Worm (Caenorhabditis elegans) whole organism, L3 larva: Measurements from ENCODE around the gene cho-1.

ENCODE experiments used
- R02D3.7 ChIP-seq: fragments of 150-350 bp; optimal IDR thresholded peaks from 2 replicates; lab custom pipeline; 2014; ENCODE audit warnings: missing biosample characterization, missing genetic modification characterization
- ZK546.5 ChIP-seq: sonication (generic microtip); optimal IDR thresholded peaks from 2 replicates; lab custom pipeline; 2017; ENCODE audit warnings: missing biosample characterization, missing genetic modification characterization
- aly-2 ChIP-seq: fragments of 150-350 bp; optimal IDR thresholded peaks from 2 replicates; lab custom pipeline; 2014; ENCODE audit warnings: missing biosample characterization, missing genetic modification characterization
- ama-1 ChIP-seq: fragments of 150-350 bp; optimal IDR thresholded peaks from 2 replicates; lab custom pipeline; 2018
- ceh-16 ChIP-seq: sonication (generic microtip); optimal IDR thresholded peaks from 2 replicates; lab custom pipeline; 2017; ENCODE audit warnings: missing biosample characterization, missing genetic modification characterization
- ceh-28 ChIP-seq: fragments of 150-350 bp; optimal IDR thresholded peaks from 2 replicates; lab custom pipeline; 2014; ENCODE audit warnings: missing biosample characterization, missing genetic modification reagents, missing genetic modification characterization
- ceh-9 ChIP-seq: sonication (generic microtip); optimal IDR thresholded peaks from 2 replicates; lab custom pipeline; 2018; ENCODE audit warnings: missing biosample characterization, missing genetic modification characterization
- daf-12 ChIP-seq: fragments of 150-350 bp; optimal IDR thresholded peaks from 2 replicates; lab custom pipeline; 2014; ENCODE audit warnings: missing biosample characterization, missing genetic modification reagents, missing genetic modification characterization
- elt-1 ChIP-seq: fragments of 150-350 bp; optimal IDR thresholded peaks from 2 replicates; lab custom pipeline; 2014; ENCODE audit warnings: missing biosample characterization, missing genetic modification characterization
- elt-2 ChIP-seq: sonication (generic microtip); optimal IDR thresholded peaks from 2 replicates; lab custom pipeline; 2016; ENCODE audit warnings: missing genetic modification reagents, mild to moderate bottlenecking, missing genetic modification characterization, missing compliant biosample characterization
- elt-3 ChIP-seq, 3 experiments: fragments of 150-350 bp in 1 of 3; sonication (generic microtip) in 2 of 3; optimal IDR thresholded peaks; 2 replicates in 2 of 3; 4 replicates in 1 of 3; lab custom pipeline; 2014 to 2017; ENCODE audit warnings: missing biosample characterization in 3 of 3, missing genetic modification characterization in 3 of 3
- eor-1 ChIP-seq, 2 experiments: fragments of 150-350 bp; optimal IDR thresholded peaks; 2 replicates each; lab custom pipeline; 2014 to 2018; ENCODE audit warnings: missing biosample characterization in 2 of 2, missing genetic modification characterization in 2 of 2
- fkh-10 ChIP-seq: sonication (generic microtip); optimal IDR thresholded peaks from 2 replicates; lab custom pipeline; 2017; ENCODE audit warnings: missing biosample characterization, missing genetic modification reagents, missing genetic modification characterization
- fos-1 ChIP-seq: fragments of 150-350 bp; optimal IDR thresholded peaks from 2 replicates; lab custom pipeline; 2014; ENCODE audit warnings: missing biosample characterization, missing genetic modification characterization
- hmg-11 ChIP-seq: sonication (generic microtip); optimal IDR thresholded peaks from 2 replicates; lab custom pipeline; 2016; ENCODE audit warnings: missing genetic modification characterization, missing compliant biosample characterization
- jun-1 ChIP-seq: fragments of 150-350 bp; optimal IDR thresholded peaks from 2 replicates; lab custom pipeline; 2014; ENCODE audit warnings: missing biosample characterization, missing genetic modification reagents, missing genetic modification characterization
- lin-15B ChIP-seq: fragments of 150-350 bp; optimal IDR thresholded peaks from 2 replicates; lab custom pipeline; 2014; ENCODE audit warnings: missing biosample characterization, missing genetic modification characterization
- lsy-12 ChIP-seq: sonication (generic microtip); optimal IDR thresholded peaks from 2 replicates; lab custom pipeline; 2016; ENCODE audit warnings: mild to moderate bottlenecking, missing genetic modification characterization, missing compliant biosample characterization
- mdl-1 ChIP-seq: fragments of 150-350 bp; optimal IDR thresholded peaks from 2 replicates; lab custom pipeline; 2014; ENCODE audit warnings: missing biosample characterization, missing genetic modification characterization
- nhr-11 ChIP-seq: fragments of 150-350 bp; optimal IDR thresholded peaks from 2 replicates; lab custom pipeline; 2014; ENCODE audit warnings: missing biosample characterization, missing genetic modification characterization
- nhr-12 ChIP-seq: fragments of 150-350 bp; optimal IDR thresholded peaks from 2 replicates; lab custom pipeline; 2014; ENCODE audit warnings: missing biosample characterization, missing genetic modification characterization
- nhr-23 ChIP-seq: fragments of 150-350 bp; optimal IDR thresholded peaks from 2 replicates; lab custom pipeline; 2014; ENCODE audit warnings: missing biosample characterization, missing genetic modification reagents, missing genetic modification characterization
- nhr-237 ChIP-seq: fragments of 150-350 bp; optimal IDR thresholded peaks from 2 replicates; lab custom pipeline; 2014; ENCODE audit warnings: missing biosample characterization, missing genetic modification characterization
- nhr-28 ChIP-seq: fragments of 150-350 bp; optimal IDR thresholded peaks from 2 replicates; lab custom pipeline; 2014; ENCODE audit warnings: missing biosample characterization, missing genetic modification characterization
- nhr-43 ChIP-seq: sonication (generic microtip); optimal IDR thresholded peaks from 2 replicates; lab custom pipeline; 2016; ENCODE audit warnings: mild to moderate bottlenecking, missing genetic modification characterization, missing compliant biosample characterization; ENCODE audit not compliant: poor library complexity, severe bottlenecking
- nhr-76 ChIP-seq: fragments of 150-350 bp; sonication (generic microtip); optimal IDR thresholded peaks from 5 replicates; lab custom pipeline; 2014; ENCODE audit warnings: missing biosample characterization, missing genetic modification characterization
- nhr-77 ChIP-seq: fragments of 150-350 bp; optimal IDR thresholded peaks from 2 replicates; lab custom pipeline; 2014; ENCODE audit warnings: missing biosample characterization, missing genetic modification characterization
- pha-4 ChIP-seq: fragments of 150-350 bp; optimal IDR thresholded peaks from 2 replicates; lab custom pipeline; 2014; ENCODE audit warnings: missing biosample characterization, missing genetic modification reagents, missing genetic modification characterization
- sea-2 ChIP-seq: fragments of 150-350 bp; sonication (generic microtip); optimal IDR thresholded peaks from 4 replicates; lab custom pipeline; 2014; ENCODE audit warnings: missing biosample characterization, missing genetic modification reagents, missing genetic modification characterization
- skn-1 ChIP-seq: fragments of 150-350 bp; optimal IDR thresholded peaks from 2 replicates; lab custom pipeline; 2014; ENCODE audit warnings: missing biosample characterization, missing genetic modification characterization
- snpc-4 ChIP-seq: fragments of 150-350 bp; optimal IDR thresholded peaks from 2 replicates; lab custom pipeline; 2014; ENCODE audit warnings: missing biosample characterization, missing genetic modification characterization
- tbx-2 ChIP-seq: sonication (generic microtip); optimal IDR thresholded peaks from 2 replicates; lab custom pipeline; 2016; ENCODE audit warnings: mild to moderate bottlenecking, missing genetic modification characterization, missing compliant biosample characterization
- unc-39 ChIP-seq: sonication (generic microtip); optimal IDR thresholded peaks from 4 replicates; lab custom pipeline; 2017; ENCODE audit warnings: missing biosample characterization, missing genetic modification characterization
- unc-62 ChIP-seq: fragments of 150-350 bp; sonication (generic microtip); optimal IDR thresholded peaks from 4 replicates; lab custom pipeline; 2014; ENCODE audit warnings: missing biosample characterization, missing genetic modification reagents, missing genetic modification characterization
- ztf-11 ChIP-seq: fragments of 150-350 bp; optimal IDR thresholded peaks from 2 replicates; lab custom pipeline; 2014; ENCODE audit warnings: missing biosample characterization, missing genetic modification characterization

Gene cho-1

DNA sequence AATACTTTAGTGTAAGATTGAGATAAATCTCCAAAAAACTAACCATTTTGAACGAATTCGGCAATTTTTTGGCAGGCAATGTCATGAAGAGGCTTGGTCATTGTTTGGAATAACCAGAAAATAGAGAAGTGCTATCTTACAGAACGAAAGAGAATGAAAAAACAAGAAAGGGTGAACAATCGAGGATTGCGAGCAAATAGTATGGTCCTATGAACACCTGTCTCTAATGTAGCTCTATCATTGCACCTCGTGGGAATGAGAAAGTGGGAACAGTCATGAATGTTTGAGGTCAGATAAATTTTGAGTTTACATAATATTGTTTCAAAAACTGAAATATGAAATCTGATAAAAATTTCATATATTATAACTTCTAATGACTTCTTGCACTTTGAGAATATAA lies 17.1 kb downstream of the cho-1 start, which contains the start of gene C48D1.1:
C48D1.1 (minus strand) TSS at position 101 of the 400 bp plus-strand sequence.
- no peak for TF ChIP-seq nhr-12 (tag; lab: Kevin White, UChicago)
- TF ChIP-seq sea-2 = no peak
- TF ChIP-seq nhr-77 = no peak

DNA sequence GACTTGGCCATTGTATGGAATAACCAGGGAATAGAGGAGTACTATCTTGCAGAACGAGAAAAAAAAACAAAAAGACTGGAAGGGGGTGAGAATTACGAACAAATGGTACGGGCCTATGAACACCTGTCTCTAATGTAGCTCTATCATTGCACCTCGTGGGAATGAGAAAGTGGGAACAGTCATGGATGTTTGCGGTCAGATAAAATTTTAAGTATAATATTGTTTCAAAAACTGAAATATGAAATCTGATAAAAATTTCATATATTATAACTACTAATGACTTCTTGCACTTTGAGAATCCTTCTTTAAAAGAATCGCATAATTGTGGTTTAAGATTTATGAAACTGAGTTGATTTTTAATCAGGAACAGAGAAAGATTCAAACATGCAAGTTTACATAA lies 21.1 kb downstream of the cho-1 start, which contains the start of gene F58D2.5:
F58D2.5 (minus strand) TSS at position 101 of the 400 bp plus-strand sequence.
- no peak for TF ChIP-seq R02D3.7
- no peak for TF ChIP-seq ceh-28 (tag; lab: Kevin White, UChicago)
- no peak for TF ChIP-seq nhr-43
- TF ChIP-seq nhr-237 (tag; lab: Kevin White, UChicago) = no peak
- no peak for TF ChIP-seq tbx-2
- no peak for TF ChIP-seq nhr-23 (tag; lab: Kevin White, UChicago)
- no peak for TF ChIP-seq fkh-10
- TF ChIP-seq ztf-11 (tag; lab: Kevin White, UChicago) = no peak
- no peak for TF ChIP-seq nhr-12 (tag; lab: Kevin White, UChicago)

DNA sequence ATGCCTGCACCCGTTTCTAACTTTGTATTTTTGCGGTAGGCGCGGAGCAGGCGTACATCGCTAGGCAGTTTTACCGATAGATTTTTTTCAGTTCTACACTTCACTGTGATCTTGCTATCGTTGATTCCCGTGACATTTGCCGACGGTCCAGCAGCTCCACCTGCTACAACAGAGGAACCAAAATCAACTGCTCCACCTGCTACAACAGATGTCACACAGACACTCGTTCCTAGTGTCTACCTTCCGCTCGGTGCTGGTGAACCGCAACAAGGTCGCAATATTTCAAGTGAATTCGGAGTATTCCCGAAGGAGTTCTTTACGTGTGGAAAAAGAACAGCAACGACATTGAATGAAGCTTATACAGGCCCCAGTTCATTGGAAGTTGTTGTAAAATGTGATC lies 24.3 kb downstream of the cho-1 start:
- TF ChIP-seq nhr-28 (tag; lab: Kevin White, UChicago) (no peak), unc-39 (tag; lab: Kevin White, UChicago) (no peak), hmg-11 (tag; lab: Kevin White, UChicago) (no peak), aly-2 (no peak), skn-1 (tag; lab: Kevin White, UChicago) (no peak), nhr-43 (no peak), eor-1 (tag; optimal IDR thresholded peaks at IDR 0.05; lab: Kevin White, UChicago) (no peak), lsy-12 (tag; lab: Kevin White, UChicago) (no peak), elt-1 (tag; lab: Kevin White, UChicago) (no peak), unc-62 (no peak), elt-3 (tag; optimal IDR thresholded peaks at IDR 0.05; lab: Kevin White, UChicago) (no peak), ama-1 (lab: Kevin White, UChicago) (no peak), nhr-237 (tag; lab: Kevin White, UChicago) (no peak), fos-1 (tag; lab: Kevin White, UChicago) (no peak), jun-1 (tag; lab: Kevin White, UChicago) (no peak), ztf-11 (tag; lab: Kevin White, UChicago) (no peak), ceh-16 (tag; lab: Kevin White, UChicago) (no peak)
- TF ChIP-seq, all 47 proteins: peak for 0

DNA sequence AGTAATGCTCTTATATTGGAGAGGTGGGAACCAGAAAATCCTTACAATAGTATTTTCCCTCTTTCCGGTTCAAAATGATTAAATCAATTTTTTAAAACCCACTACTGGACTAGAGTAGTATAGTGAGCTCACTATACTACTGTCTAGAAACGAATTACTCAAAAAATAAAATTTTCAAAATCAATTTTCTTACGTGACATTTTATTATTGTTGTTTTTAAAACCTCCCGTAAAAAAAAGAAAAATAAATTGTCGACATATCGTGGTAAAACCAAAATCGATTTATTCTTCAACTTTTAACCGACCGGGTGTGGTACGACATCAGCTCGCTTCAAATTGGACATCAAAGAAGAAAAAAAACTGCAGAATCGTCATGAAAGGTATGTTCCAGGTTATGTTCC lies 24.9 kb downstream of the cho-1 start, which contains the start of gene F58D2.2:
F58D2.2 (plus strand) TSS at position 301 of the 400 bp plus-strand sequence.
- TF ChIP-seq eor-1 (tag; optimal IDR thresholded peaks at IDR 0.05; lab: Kevin White, UChicago) (no peak), nhr-237 (tag; lab: Kevin White, UChicago) (no peak), elt-1 (tag; lab: Kevin White, UChicago) (no peak), nhr-11 (no peak), snpc-4 (tag; lab: Kevin White, UChicago) (no peak), ceh-28 (tag; lab: Kevin White, UChicago) (no peak)

DNA sequence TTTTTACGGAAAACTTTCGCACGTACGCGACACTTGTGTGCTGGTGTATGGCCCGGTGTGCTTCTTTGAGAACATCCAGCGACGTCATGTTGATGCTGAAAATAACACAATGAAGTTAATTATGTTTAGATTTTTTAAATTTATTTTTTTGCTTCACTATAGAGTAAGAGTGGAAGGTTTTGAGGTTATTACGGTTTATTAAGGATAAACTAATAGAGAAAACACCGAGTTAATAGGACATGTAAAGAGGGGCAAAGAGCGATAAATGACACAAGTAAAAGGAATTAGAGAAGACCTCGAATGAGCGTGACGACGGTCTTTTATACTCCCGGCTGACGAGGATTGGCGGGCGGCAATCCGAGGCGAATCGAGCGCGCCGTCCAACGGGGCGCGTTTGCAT lies 25.4 kb downstream of the cho-1 start, which contains the start of gene F58D2.4:
F58D2.4 (minus strand) TSS at position 101 of the 400 bp plus-strand sequence.
- TF ChIP-seq skn-1 (tag; lab: Kevin White, UChicago) = no peak
- no peak for TF ChIP-seq nhr-11
- TF ChIP-seq nhr-76 (tag; lab: Kevin White, UChicago) = no peak
- TF ChIP-seq daf-12 (tag; lab: Kevin White, UChicago) = no peak
- no peak for TF ChIP-seq ceh-28 (tag; lab: Kevin White, UChicago)
- TF ChIP-seq nhr-12 (tag; lab: Kevin White, UChicago) = no peak
- no peak for TF ChIP-seq pha-4 (tag; lab: Kevin White, UChicago)
- TF ChIP-seq nhr-28 (tag; lab: Kevin White, UChicago) = no peak
- TF ChIP-seq ceh-16 (tag; lab: Kevin White, UChicago) = no peak
- no peak for TF ChIP-seq elt-2 (tag; lab: Kevin White, UChicago)
- no peak for TF ChIP-seq nhr-237 (tag; lab: Kevin White, UChicago)
- TF ChIP-seq, all 47 proteins: peak for 0

DNA sequence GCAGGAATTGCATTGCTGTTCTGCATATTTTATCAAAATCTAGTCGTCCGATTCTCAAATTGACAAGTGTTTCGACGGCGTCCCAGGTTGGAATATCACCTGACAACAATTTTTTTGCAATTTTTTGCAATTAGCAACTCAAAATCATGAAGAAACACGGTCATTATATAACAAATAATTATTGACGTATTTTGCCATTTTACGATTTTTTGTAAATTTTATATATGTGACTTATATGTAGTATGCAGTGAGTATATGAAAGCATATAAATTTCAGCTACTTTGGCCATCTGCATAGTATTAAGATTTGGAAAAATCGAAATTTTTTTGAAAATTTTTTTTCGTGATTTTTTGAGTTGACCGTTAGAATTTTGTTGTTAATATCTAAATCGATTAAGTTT lies 33.6 kb downstream of the cho-1 start, which contains the start of gene F58D2.3:
F58D2.3 (minus strand) TSS at position 101 of the 400 bp plus-strand sequence.
- TF ChIP-seq lin-15B (tag; lab: Kevin White, UChicago) (no peak), ZK546.5 (no peak), nhr-77 (no peak), nhr-23 (tag; lab: Kevin White, UChicago) (no peak), unc-62 (no peak), ceh-28 (tag; lab: Kevin White, UChicago) (no peak), mdl-1 (tag; lab: Kevin White, UChicago) (no peak), ama-1 (lab: Kevin White, UChicago) (no peak), lsy-12 (tag; lab: Kevin White, UChicago) (no peak), ceh-9 (tag; lab: Kevin White, UChicago) (no peak)
